Worm (Caenorhabditis elegans) whole organism, midembryonic: Measurements from ENCODE around the gene slc-36.5.
A peak's percentile ranks its signal among the peaks of the same experiment; 100 is the strongest.

Source experiments
- T22C8.4 ChIP-seq: fragments of 200-800 bp; sonication (Bioruptor generic); IDR thresholded peaks from 2 replicates; pipeline ENCODE4 v1.3.6; 2022; ENCODE audit warnings: missing genetic modification characterization, missing compliant biosample characterization
- cog-1 ChIP-seq: sonication (generic microtip); optimal IDR thresholded peaks from 2 replicates; lab custom pipeline; 2016; ENCODE audit warnings: missing genetic modification characterization, missing compliant biosample characterization
- flt-1 ChIP-seq: fragments of 200-800 bp; sonication (Bioruptor generic); IDR thresholded peaks from 2 replicates; pipeline ENCODE4 v1.3.6; 2022; ENCODE audit warnings: missing genetic modification characterization, missing compliant biosample characterization
- klf-2 ChIP-seq: fragments of 200-800 bp; sonication (Bioruptor generic); conservative IDR thresholded peaks from 2 replicates; pipeline ENCODE4 v1.3.6; 2022; ENCODE audit warnings: missing genetic modification reagents, missing genetic modification characterization, missing compliant biosample characterization
- med-1 ChIP-seq: sonication (generic microtip); optimal IDR thresholded peaks from 2 replicates; lab custom pipeline; 2017; ENCODE audit warnings: missing genetic modification characterization, mild to moderate bottlenecking, missing compliant biosample characterization, antibody characterized with exemption, missing genetic modification reagents; ENCODE audit not compliant: insufficient read depth
- ref-1 ChIP-seq: fragments of 200-800 bp; sonication (Bioruptor generic); conservative IDR thresholded peaks from 2 replicates; pipeline ENCODE4 v1.3.6; 2022; ENCODE audit warnings: missing genetic modification reagents, missing genetic modification characterization, missing compliant biosample characterization
- tab-1 ChIP-seq: fragments of 200-800 bp; sonication (Bioruptor generic); IDR thresholded peaks from 2 replicates; pipeline ENCODE4 v1.3.6; 2022; ENCODE audit warnings: missing genetic modification characterization, missing compliant biosample characterization
- ztf-23 ChIP-seq: fragments of 200-800 bp; sonication (Bioruptor generic); IDR thresholded peaks from 2 replicates; pipeline ENCODE4 v1.3.6; 2022; ENCODE audit warnings: missing genetic modification reagents, missing genetic modification characterization, missing compliant biosample characterization
- ztf-29 ChIP-seq: fragments of 200-800 bp; sonication (Bioruptor generic); IDR thresholded peaks from 2 replicates; pipeline ENCODE4 v1.3.6; 2022; ENCODE audit warnings: missing genetic modification reagents, missing genetic modification characterization, missing compliant biosample characterization

DNA sequence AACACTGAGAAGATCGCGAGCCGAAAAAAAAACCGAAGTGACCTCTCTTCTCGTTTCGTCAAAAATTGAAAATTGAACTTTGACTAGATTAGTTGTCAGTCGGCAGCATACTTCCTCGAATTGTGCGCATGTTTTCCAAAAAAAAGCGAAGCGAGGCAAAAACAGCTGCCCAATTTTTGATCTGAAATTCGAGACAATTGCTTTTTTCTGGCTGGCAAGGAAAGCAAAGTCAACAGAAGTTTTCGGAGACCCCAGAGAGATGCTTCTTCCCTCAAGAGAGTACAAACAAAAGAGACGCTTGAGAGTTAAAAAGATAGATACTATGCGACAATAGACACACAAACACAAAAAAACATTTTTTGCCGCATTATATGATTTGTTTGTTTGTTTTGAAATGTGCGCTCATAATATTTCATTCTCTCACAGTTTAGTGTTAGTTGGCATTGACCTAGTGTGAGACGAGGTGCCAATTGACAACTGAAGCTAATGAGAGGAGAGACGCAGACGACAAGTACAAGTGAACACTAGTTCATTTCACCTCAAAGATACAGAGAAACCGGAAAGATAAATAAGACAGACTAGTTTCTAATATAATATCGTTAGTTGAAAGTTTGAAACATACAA lies 40.8 kb downstream of the slc-36.5 start:
- TF ChIP-seq cog-1 (tag; lab: Kevin White, UChicago) (peak; percentile 50), ztf-23 (GFP tag; lab: Robert Waterston, UW) (0 out of 2 replicates have a peak, but pooled peaks have one; percentile 66), tab-1 (GFP tag; lab: Robert Waterston, UW) (no peak), ztf-29 (no peak), klf-2 (no peak), flt-1 (GFP tag; lab: Robert Waterston, UW) (no peak), T22C8.4 (GFP tag; lab: Robert Waterston, UW) (no peak), ref-1 (GFP tag; lab: Robert Waterston, UW) (no peak), med-1 (no peak)
